Fruit fly (Drosophila melanogaster) Kc167 (cell line): ENCODE measurements around the gene CG7506.

Experiments
- Myc ChIP-seq: fragments of >200 bp; optimal IDR thresholded peaks from 2 replicates; lab custom pipeline; 2017; ENCODE audit warnings: missing external identifiers
- Sin3A ChIP-seq: fragments of >200 bp; optimal IDR thresholded peaks from 2 replicates; lab custom pipeline; 2018; ENCODE audit warnings: missing external identifiers
- h ChIP-seq: fragments of >200 bp; optimal IDR thresholded peaks from 3 replicates; lab custom pipeline; 2018; ENCODE audit warnings: missing external identifiers
- insv ChIP-seq: fragments of >200 bp; optimal IDR thresholded peaks from 3 replicates; lab custom pipeline; 2018; ENCODE audit warnings: missing external identifiers
- psq ChIP-seq: fragments of >200 bp; optimal IDR thresholded peaks from 2 replicates; lab custom pipeline; 2017; ENCODE audit warnings: missing external identifiers
- ttk ChIP-seq: sonication (Bioruptor generic); optimal IDR thresholded peaks from 2 replicates; lab custom pipeline; 2017; ENCODE audit warnings: missing external identifiers

CG7506 gene

dm6 chr3L:7590898-7591297, 50.5 kb downstream of the CG7506 start, which contains the start of gene t-Grip84:
t-Grip84 (minus strand) TSS chr3L:7590998.
- no peak for TF ChIP-seq psq (lab: Kevin White, UChicago)
- no peak for TF ChIP-seq h (lab: Kevin White, UChicago)
- TF ChIP-seq ttk (lab: Kevin White, UChicago) = no peak
- no peak for TF ChIP-seq insv
- TF ChIP-seq Myc (lab: Kevin White, UChicago) = no peak
- TF ChIP-seq Sin3A (lab: Kevin White, UChicago) = no peak
